Fruit fly (Drosophila melanogaster) S2 (cell line): ENCODE data around the gene sing.

Experiments
- CG8478 ChIP-seq: fragments of >200 bp; optimal IDR thresholded peaks from 2 replicates; lab custom pipeline; 2018
- CTCF ChIP-seq, 2 experiments: fragments of >200 bp; optimal IDR thresholded peaks; 2 replicates each; lab custom pipeline; 2018

- no peak for TF ChIP-seq CG8478 (lab: Kevin White, UChicago)
- no peak for TF ChIP-seq CTCF (optimal IDR thresholded peaks at IDR 0.05; lab: Kevin White, UChicago)
Measured at dm6 chrX:16670691-16671481, 8.2 kb upstream of the sing start.
